Worm (Caenorhabditis elegans): ENCODE results near the gene nas-25.

DNA sequence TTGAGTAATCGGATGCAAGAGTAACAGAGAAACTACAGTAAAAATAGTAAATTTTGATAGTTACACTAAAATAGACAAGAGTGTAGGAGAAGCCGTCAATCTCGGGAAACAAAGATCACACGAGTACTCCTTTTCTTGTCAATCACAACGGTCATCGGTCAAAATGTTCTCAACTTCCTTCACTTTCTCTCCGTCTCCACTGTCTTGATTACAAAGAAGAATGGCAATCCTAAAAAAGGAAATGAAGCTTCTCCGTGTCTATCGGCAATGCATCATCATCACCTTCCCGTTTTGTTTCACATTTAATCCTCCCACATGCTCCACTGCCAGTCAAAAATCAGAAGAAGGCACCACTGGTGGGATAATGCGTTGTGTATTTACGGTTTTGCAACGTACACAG is 26.1 kb upstream of the nas-25 start:
- TF ChIP-seq elt-3 (tag; optimal IDR thresholded peaks at IDR 0.05) (no peak), mab-9 (GFP tag; IDR thresholded peaks at IDR 0.05) (no peak), ceh-82 (tag; optimal IDR thresholded peaks at IDR 0.05) (no peak), lin-39 (tag; optimal IDR thresholded peaks at IDR 0.05) (no peak), mep-1 (tag; optimal IDR thresholded peaks at IDR 0.05) (no peak)

Data from whole organism, L1 larva.